Worm (Caenorhabditis elegans) whole organism, L4 larva: ENCODE results near the gene F15E6.5.

ENCODE experiments used
- Y105C5A.15 ChIP-seq: fragments of 200-800 bp; sonication (Bioruptor generic); IDR thresholded peaks from 2 replicates; pipeline ENCODE4 v1.3.6; 2022; ENCODE audit warnings: missing genetic modification characterization, missing compliant biosample characterization
- aly-2 ChIP-seq: sonication (generic microtip); optimal IDR thresholded peaks from 2 replicates; lab custom pipeline; 2018; ENCODE audit warnings: missing biosample characterization, missing genetic modification characterization
- ama-1 ChIP-seq: fragments of 150-350 bp; optimal IDR thresholded peaks from 2 replicates; lab custom pipeline; 2014; ENCODE audit warnings: inconsistent platforms, mixed read lengths
- mxl-2 ChIP-seq: fragments of 200-800 bp; sonication (Bioruptor generic); conservative IDR thresholded peaks from 2 replicates; pipeline ENCODE4 v1.3.6; 2022; ENCODE audit warnings: missing genetic modification reagents, missing genetic modification characterization, missing compliant biosample characterization
- nhr-237 ChIP-seq: sonication (generic microtip); optimal IDR thresholded peaks from 2 replicates; lab custom pipeline; 2017; ENCODE audit warnings: missing biosample characterization, missing genetic modification characterization
- nhr-48 ChIP-seq: sonication (generic microtip); optimal IDR thresholded peaks from 2 replicates; lab custom pipeline; 2016; ENCODE audit warnings: mild to moderate bottlenecking, missing genetic modification characterization, missing compliant biosample characterization
- skn-1 ChIP-seq: fragments of 150-350 bp; optimal IDR thresholded peaks from 2 replicates; lab custom pipeline; 2014; ENCODE audit warnings: missing biosample characterization, missing genetic modification characterization
- unc-130 ChIP-seq: sonication (generic microtip); optimal IDR thresholded peaks from 2 replicates; lab custom pipeline; 2016; ENCODE audit warnings: missing genetic modification reagents, missing genetic modification characterization, missing compliant biosample characterization
- zag-1 ChIP-seq: fragments of 150-350 bp; optimal IDR thresholded peaks from 2 replicates; lab custom pipeline; 2014; ENCODE audit warnings: missing biosample characterization, missing genetic modification characterization
- zfp-3 ChIP-seq: fragments of 200-800 bp; sonication (Bioruptor generic); conservative IDR thresholded peaks from 2 replicates; pipeline ENCODE4 v1.3.6; 2022; ENCODE audit warnings: missing genetic modification reagents, missing genetic modification characterization, missing compliant biosample characterization

- TF ChIP-seq nhr-48 (tag; lab: Kevin White, UChicago) = no peak
- TF ChIP-seq aly-2 (tag; lab: Kevin White, UChicago) = no peak
- TF ChIP-seq zfp-3 (GFP tag; lab: Robert Waterston, UW) = no peak
- TF ChIP-seq nhr-237 (tag; lab: Kevin White, UChicago) = no peak
- TF ChIP-seq zag-1 (tag; lab: Kevin White, UChicago) = no peak
- TF ChIP-seq skn-1 (tag; lab: Kevin White, UChicago) = no peak
- TF ChIP-seq ama-1 = no peak
- no peak for TF ChIP-seq unc-130
- TF ChIP-seq Y105C5A.15 (GFP tag; lab: Robert Waterston, UW) = no peak
- no peak for TF ChIP-seq mxl-2 (GFP tag; lab: Robert Waterston, UW)
Measured at ce11 chrIV:4301202-4301601, 11.8 kb downstream of the F15E6.5 start, which contains the start of gene lgc-22.
